Fruit fly (Drosophila melanogaster) whole organism, prepupa: ENCODE data around the gene Socs36E.

Experiments used
- Blimp-1 ChIP-seq: fragments of 200-800 bp; sonication (Bioruptor generic); optimal IDR thresholded peaks from 3 replicates; lab custom pipeline; 2017; ENCODE audit warnings: missing biosample characterization, missing genetic modification characterization, mild to moderate bottlenecking, moderate library complexity, missing genetic modification reagents
- CG10631 ChIP-seq: fragments of 200-800 bp; sonication (Bioruptor generic); optimal IDR thresholded peaks from 2 replicates; lab custom pipeline; 2016; ENCODE audit warnings: missing biosample characterization, missing genetic modification characterization
- CG10669 ChIP-seq: fragments of 200-800 bp; sonication (Bioruptor generic); optimal IDR thresholded peaks from 3 replicates; lab custom pipeline; 2018; ENCODE audit warnings: missing biosample characterization, mild to moderate bottlenecking, missing genetic modification characterization, moderate library complexity
- CG11762 ChIP-seq: fragments of 200-800 bp; sonication (Bioruptor generic); optimal IDR thresholded peaks from 3 replicates; lab custom pipeline; 2016; ENCODE audit warnings: missing biosample characterization, missing genetic modification characterization; ENCODE audit not compliant: insufficient read depth
- CG11902 ChIP-seq: fragments of 200-800 bp; sonication (Bioruptor generic); optimal IDR thresholded peaks from 3 replicates; lab custom pipeline; 2016; ENCODE audit warnings: missing biosample characterization, missing genetic modification characterization
- CG1621 ChIP-seq: fragments of 200-800 bp; sonication (Bioruptor generic); optimal IDR thresholded peaks from 3 replicates; lab custom pipeline; 2018; ENCODE audit warnings: missing biosample characterization, mild to moderate bottlenecking, missing genetic modification characterization
- CG16779 ChIP-seq: fragments of 200-800 bp; sonication (Bioruptor generic); optimal IDR thresholded peaks from 3 replicates; lab custom pipeline; 2017; ENCODE audit warnings: missing biosample characterization, mild to moderate bottlenecking, missing genetic modification characterization
- CG3032 ChIP-seq: fragments of 200-800 bp; optimal IDR thresholded peaks from 2 replicates; lab custom pipeline; 2019; ENCODE audit warnings: missing biosample characterization, mild to moderate bottlenecking, missing genetic modification characterization, moderate library complexity
- CG31627 ChIP-seq: fragments of 200-800 bp; sonication (Bioruptor generic); optimal IDR thresholded peaks from 3 replicates; lab custom pipeline; 2016; ENCODE audit warnings: missing biosample characterization, missing genetic modification characterization
- CG34406 ChIP-seq: fragments of 200-800 bp; sonication (Bioruptor generic); optimal IDR thresholded peaks from 3 replicates; lab custom pipeline; 2016; ENCODE audit warnings: missing biosample characterization, missing genetic modification characterization
- CG3919 ChIP-seq: fragments of 200-800 bp; sonication (Bioruptor generic); optimal IDR thresholded peaks from 3 replicates; lab custom pipeline; 2016; ENCODE audit warnings: missing biosample characterization, missing genetic modification characterization
- CG6163 ChIP-seq: fragments of 200-800 bp; sonication (Bioruptor generic); IDR thresholded peaks from 3 replicates; pipeline ENCODE4 v1.3.6; 2022; ENCODE audit warnings: missing biosample characterization, missing genetic modification characterization
- CG6276 ChIP-seq: fragments of 200-800 bp; sonication (Bioruptor generic); optimal IDR thresholded peaks from 2 replicates; lab custom pipeline; 2017; ENCODE audit warnings: missing biosample characterization, mild to moderate bottlenecking, missing genetic modification characterization
- CG6792 ChIP-seq: fragments of 200-800 bp; sonication (Bioruptor generic); optimal IDR thresholded peaks from 3 replicates; lab custom pipeline; 2016; ENCODE audit warnings: missing biosample characterization, missing genetic modification characterization
- CG6808 ChIP-seq: fragments of 200-800 bp; sonication (Bioruptor generic); optimal IDR thresholded peaks from 3 replicates; lab custom pipeline; 2017; ENCODE audit warnings: missing biosample characterization, missing genetic modification characterization, mild to moderate bottlenecking, moderate library complexity, missing genetic modification reagents
- CG6854 ChIP-seq: fragments of 200-800 bp; sonication (Bioruptor generic); optimal IDR thresholded peaks from 2 replicates; lab custom pipeline; 2017; ENCODE audit warnings: missing biosample characterization, mild to moderate bottlenecking, missing genetic modification characterization
- CG7368 ChIP-seq: fragments of 200-800 bp; sonication (Bioruptor generic); optimal IDR thresholded peaks from 3 replicates; lab custom pipeline; 2016; ENCODE audit warnings: missing biosample characterization, missing genetic modification characterization
- CG8119 ChIP-seq: fragments of 200-800 bp; sonication (Bioruptor generic); IDR thresholded peaks from 3 replicates; pipeline ENCODE4 v1.3.6; 2022; ENCODE audit warnings: missing biosample characterization, missing genetic modification characterization
- CG8632 ChIP-seq: fragments of 200-800 bp; sonication (Bioruptor generic); optimal IDR thresholded peaks from 3 replicates; lab custom pipeline; 2016; ENCODE audit warnings: missing biosample characterization, missing genetic modification characterization
- CG9139 ChIP-seq: fragments of 200-800 bp; sonication (Bioruptor generic); optimal IDR thresholded peaks from 3 replicates; lab custom pipeline; 2017; ENCODE audit warnings: missing biosample characterization, mild to moderate bottlenecking, missing genetic modification characterization
- Eip78C ChIP-seq: fragments of 200-800 bp; sonication (Bioruptor generic); peaks from one replicate; lab custom pipeline; 2016; ENCODE audit warnings: missing biosample characterization, missing genetic modification characterization
- Eip93F ChIP-seq: fragments of 200-800 bp; sonication (Bioruptor generic); optimal IDR thresholded peaks from 2 replicates; lab custom pipeline; 2016; ENCODE audit warnings: missing biosample characterization, mild to moderate bottlenecking, missing genetic modification characterization
- Ets21C ChIP-seq: fragments of 200-800 bp; sonication (Bioruptor generic); optimal IDR thresholded peaks from 3 replicates; lab custom pipeline; 2016; ENCODE audit warnings: missing biosample characterization, missing genetic modification characterization
- Ets96B ChIP-seq: fragments of 200-800 bp; optimal IDR thresholded peaks from 2 replicates; lab custom pipeline; 2019; ENCODE audit warnings: missing biosample characterization, mild to moderate bottlenecking, missing genetic modification characterization, moderate library complexity
- Gug ChIP-seq: fragments of 200-800 bp; sonication (Bioruptor generic); IDR thresholded peaks from 2 replicates; pipeline ENCODE4 v1.3.6; 2022; ENCODE audit warnings: missing biosample characterization, missing genetic modification characterization
- Hr38 ChIP-seq: sonication (Bioruptor generic); optimal IDR thresholded peaks from 2 replicates; lab custom pipeline; 2016; ENCODE audit warnings: missing biosample characterization, missing genetic modification characterization
- Hr4 ChIP-seq: fragments of 200-800 bp; sonication (Bioruptor generic); optimal IDR thresholded peaks from 3 replicates; lab custom pipeline; 2016; ENCODE audit warnings: missing biosample characterization, missing genetic modification characterization
- Lpt ChIP-seq: fragments of 200-800 bp; sonication (Bioruptor generic); optimal IDR thresholded peaks from 3 replicates; lab custom pipeline; 2016; ENCODE audit warnings: missing biosample characterization, missing genetic modification characterization
- Met ChIP-seq: fragments of 200-800 bp; sonication (Bioruptor generic); optimal IDR thresholded peaks from 3 replicates; lab custom pipeline; 2016; ENCODE audit warnings: missing biosample characterization, missing genetic modification characterization
- Smox ChIP-seq: fragments of 200-800 bp; sonication (Bioruptor generic); optimal IDR thresholded peaks from 3 replicates; lab custom pipeline; 2016; ENCODE audit warnings: missing biosample characterization, missing genetic modification characterization
- Sox102F ChIP-seq: fragments of 200-800 bp; sonication (Bioruptor generic); optimal IDR thresholded peaks from 2 replicates; lab custom pipeline; 2016; ENCODE audit warnings: missing biosample characterization, mild to moderate bottlenecking, missing genetic modification characterization
- Sox15 ChIP-seq: fragments of 200-800 bp; sonication (Bioruptor generic); optimal IDR thresholded peaks from 3 replicates; lab custom pipeline; 2016; ENCODE audit warnings: missing biosample characterization, missing genetic modification characterization
- achi ChIP-seq: fragments of 200-800 bp; sonication (Bioruptor generic); optimal IDR thresholded peaks from 3 replicates; lab custom pipeline; 2016; ENCODE audit warnings: missing biosample characterization, missing genetic modification characterization
- cyc ChIP-seq: fragments of 200-800 bp; sonication (Bioruptor generic); optimal IDR thresholded peaks from 3 replicates; lab custom pipeline; 2016; ENCODE audit warnings: missing biosample characterization, missing genetic modification characterization
- dsx ChIP-seq: fragments of 200-800 bp; optimal IDR thresholded peaks from 3 replicates; lab custom pipeline; 2019; ENCODE audit warnings: missing biosample characterization, mild to moderate bottlenecking, missing genetic modification characterization, moderate library complexity; ENCODE audit not compliant: poor library complexity, severe bottlenecking
- esn ChIP-seq: fragments of 200-800 bp; sonication (Bioruptor generic); optimal IDR thresholded peaks from 2 replicates; lab custom pipeline; 2016; ENCODE audit warnings: missing biosample characterization, mild to moderate bottlenecking, missing genetic modification characterization, moderate library complexity
- fd59A ChIP-seq: fragments of 200-800 bp; sonication (Bioruptor generic); optimal IDR thresholded peaks from 2 replicates; lab custom pipeline; 2017; ENCODE audit warnings: missing biosample characterization, mild to moderate bottlenecking, missing genetic modification characterization, missing genetic modification reagents
- fd85E ChIP-seq: fragments of 200-800 bp; sonication (Bioruptor generic); optimal IDR thresholded peaks from 3 replicates; lab custom pipeline; 2016; ENCODE audit warnings: missing biosample characterization, missing genetic modification characterization
- lz ChIP-seq: fragments of 200-800 bp; sonication (Bioruptor generic); optimal IDR thresholded peaks from 3 replicates; lab custom pipeline; 2016; ENCODE audit warnings: missing biosample characterization, missing genetic modification characterization
- net ChIP-seq: fragments of 200-800 bp; sonication (Bioruptor generic); optimal IDR thresholded peaks from 3 replicates; lab custom pipeline; 2016; ENCODE audit warnings: missing biosample characterization, missing genetic modification characterization
- pdm3 ChIP-seq: fragments of 200-800 bp; sonication (Bioruptor generic); optimal IDR thresholded peaks from 3 replicates; lab custom pipeline; 2016; ENCODE audit warnings: missing biosample characterization, missing genetic modification characterization
- spab ChIP-seq: fragments of 200-800 bp; sonication (Bioruptor generic); optimal IDR thresholded peaks from 2 replicates; lab custom pipeline; 2017; ENCODE audit warnings: missing biosample characterization, mild to moderate bottlenecking, missing genetic modification characterization, missing genetic modification reagents
- ss ChIP-seq, 2 experiments: fragments of 200-800 bp; sonication (Bioruptor generic); optimal IDR thresholded peaks; 2 replicates in 1 of 2; 3 replicates in 1 of 2; lab custom pipeline; 2017 to 2018; ENCODE audit warnings: mild to moderate bottlenecking in 2 of 2, missing biosample characterization in 2 of 2, missing genetic modification characterization in 2 of 2, moderate library complexity in 1 of 2
- svp ChIP-seq: fragments of 200-800 bp; sonication (Bioruptor generic); peaks from one replicate; lab custom pipeline; 2016; ENCODE audit warnings: missing biosample characterization, missing genetic modification characterization

Socs36E gene

dm6 chr2L:18151134-18151825 is 937 bp downstream of the Socs36E start (continued):
- peak; percentile 44 for TF ChIP-seq CG6792 (GFP tag; lab: Kevin White, UChicago)
- peak; percentile 54 for TF ChIP-seq CG10631 (GFP tag; lab: Kevin White, UChicago)
- no peak for TF ChIP-seq CG34406 (GFP tag; lab: Kevin White, UChicago)
- peak; percentile 41 for TF ChIP-seq Ets21C (GFP tag; lab: Kevin White, UChicago)
- TF ChIP-seq CG6808 (GFP tag; lab: Kevin White, UChicago) = peak; percentile 39
- TF ChIP-seq Hr4 (GFP tag; lab: Kevin White, UChicago) = peak; percentile 39
- TF ChIP-seq spab (GFP tag; lab: Kevin White, UChicago) = peak; percentile 21
- peak; percentile 61 for TF ChIP-seq esn (GFP tag; lab: Kevin White, UChicago)
- TF ChIP-seq net (GFP tag; lab: Kevin White, UChicago) = no peak
- peak; percentile 55 for TF ChIP-seq CG11902 (GFP tag; lab: Kevin White, UChicago)
- peak; percentile 23 for TF ChIP-seq CG11762 (GFP tag; lab: Kevin White, UChicago)
- TF ChIP-seq CG1621 (tag; lab: Kevin White, UChicago) = peak; percentile 47
- peak; percentile 50 for TF ChIP-seq CG3919 (GFP tag; lab: Kevin White, UChicago)
- TF ChIP-seq Smox = peak; percentile 48
- TF ChIP-seq CG6163 (GFP tag; lab: Robert Waterston, UW) = peak; percentile 79
- peak; percentile 10 for TF ChIP-seq CG6854 (GFP tag; lab: Kevin White, UChicago)
- no peak for TF ChIP-seq Sox102F (GFP tag; lab: Kevin White, UChicago)
- TF ChIP-seq fd85E (GFP tag; lab: Kevin White, UChicago) = no peak
- peak; percentile 51 for TF ChIP-seq dsx (GFP tag; lab: Kevin White, UChicago)
- TF ChIP-seq CG31627 (GFP tag; lab: Kevin White, UChicago) = peak; percentile 84
- peak; percentile 90 for TF ChIP-seq svp (GFP tag; lab: Kevin White, UChicago)
- TF ChIP-seq pdm3 = peak; percentile 56
- TF ChIP-seq CG6276 = no peak
- peak; percentile 51 for TF ChIP-seq fd59A (GFP tag; lab: Kevin White, UChicago)
- TF ChIP-seq ss (GFP tag; optimal IDR thresholded peaks at IDR 0.05; lab: Kevin White, UChicago) = peak; percentile 4 to 48
- TF ChIP-seq Ets96B (tag; lab: Kevin White, UChicago) = peak; percentile 3
- TF ChIP-seq Lpt (GFP tag; lab: Kevin White, UChicago) = no peak
- TF ChIP-seq CG8632 = no peak
- TF ChIP-seq Eip78C (GFP tag; lab: Kevin White, UChicago) = peak; percentile 87
- TF ChIP-seq CG8119 (GFP tag; lab: Robert Waterston, UW) = peak; percentile 46; the same call in 1 of the 3 replicates
- TF ChIP-seq Blimp-1 (GFP tag; lab: Kevin White, UChicago) = no peak
- no peak for TF ChIP-seq Eip93F (GFP tag; lab: Kevin White, UChicago)
- TF ChIP-seq Met (GFP tag; lab: Kevin White, UChicago) = peak; percentile 70
- TF ChIP-seq, all 60 proteins: peak for 44

dm6 chr2L:18150393-18151133 is 1.7 kb downstream of the Socs36E start:
- TF ChIP-seq CG8632 = peak; percentile 17
- peak; percentile 45 for TF ChIP-seq CG31627 (GFP tag; lab: Kevin White, UChicago)
- no peak for TF ChIP-seq CG6854 (GFP tag; lab: Kevin White, UChicago)
- TF ChIP-seq CG10631 (GFP tag; lab: Kevin White, UChicago) = peak; percentile 3
- TF ChIP-seq Sox15 (GFP tag; lab: Kevin White, UChicago) = peak; percentile 14
- no peak for TF ChIP-seq CG34406 (GFP tag; lab: Kevin White, UChicago)
- no peak for TF ChIP-seq CG3032 (tag; lab: Kevin White, UChicago)
- peak; percentile 49 for TF ChIP-seq achi
- peak; percentile 28 for TF ChIP-seq CG10669 (GFP tag; lab: Kevin White, UChicago)
- peak; percentile 28 for TF ChIP-seq CG6792 (GFP tag; lab: Kevin White, UChicago)
- no peak for TF ChIP-seq Hr38 (GFP tag; lab: Kevin White, UChicago)
- TF ChIP-seq ss (GFP tag; optimal IDR thresholded peaks at IDR 0.05; lab: Kevin White, UChicago) = peak; percentile 8 to 23
- TF ChIP-seq CG9139 (GFP tag; lab: Kevin White, UChicago) = no peak
- peak; percentile 60 for TF ChIP-seq CG1621 (tag; lab: Kevin White, UChicago)
- TF ChIP-seq cyc (GFP tag; lab: Kevin White, UChicago) = peak; percentile 57
- no peak for TF ChIP-seq CG6276
- peak; percentile 53 for TF ChIP-seq Lpt (GFP tag; lab: Kevin White, UChicago)
- TF ChIP-seq CG11762 (GFP tag; lab: Kevin White, UChicago) = no peak
- TF ChIP-seq Sox102F (GFP tag; lab: Kevin White, UChicago) = peak; percentile 44
- TF ChIP-seq CG16779 (tag; lab: Kevin White, UChicago) = no peak
- TF ChIP-seq CG6163 (GFP tag; lab: Robert Waterston, UW) = peak; percentile 67
- peak; percentile 37; the same call in 1 of the 2 replicates for TF ChIP-seq Gug (GFP tag; lab: Robert Waterston, UW)
- peak; percentile 42; the same call in 1 of the 3 replicates for TF ChIP-seq CG8119 (GFP tag; lab: Robert Waterston, UW)
- no peak for TF ChIP-seq fd85E (GFP tag; lab: Kevin White, UChicago)
- TF ChIP-seq Met (GFP tag; lab: Kevin White, UChicago) = peak; percentile 45
- peak; percentile 47 for TF ChIP-seq Smox
- no peak for TF ChIP-seq lz (GFP tag; lab: Kevin White, UChicago)
- peak; percentile 60 for TF ChIP-seq CG7368 (GFP tag; lab: Kevin White, UChicago)
